Worm (Caenorhabditis elegans): ENCODE data around the gene Y73B6BL.22.

DNA sequence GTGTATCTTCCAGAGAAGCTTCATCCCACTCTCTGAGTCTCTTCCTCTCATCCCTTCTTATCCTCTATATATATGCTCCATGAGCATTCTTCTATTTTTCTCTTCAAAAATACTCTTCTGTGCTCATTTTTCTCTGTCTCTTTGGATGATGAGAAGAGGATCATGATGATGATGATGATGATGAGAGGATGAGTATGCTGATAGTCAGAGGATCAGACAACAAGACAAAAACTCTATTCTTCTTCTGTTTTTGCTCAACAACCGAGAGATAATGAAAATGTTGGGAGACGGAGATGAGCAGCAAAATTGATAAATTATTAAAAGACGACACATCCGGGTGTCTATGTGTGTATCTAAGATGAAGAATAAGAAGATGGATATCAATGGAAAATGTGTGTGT, 23.1 kb downstream of the Y73B6BL.22 start:
- TF ChIP-seq tab-1 (GFP tag; IDR thresholded peaks at IDR 0.05) (no peak), ref-1 (GFP tag; conservative IDR thresholded peaks at IDR 0.05) (no peak), cog-1 (tag; optimal IDR thresholded peaks at IDR 0.05) (no peak), flt-1 (GFP tag; IDR thresholded peaks at IDR 0.05) (no peak), klf-2 (GFP tag; conservative IDR thresholded peaks at IDR 0.05) (no peak)
